Worm (Caenorhabditis elegans): ENCODE data around the gene mob-3.

mob-3 gene

ce11 chrIV:7390126-7390766, 1.5 kb upstream of the mob-3 start (continued):
- TF ChIP-seq unc-86 (tag; optimal IDR thresholded peaks at IDR 0.05) (peak; percentile 47), skn-1 (tag; optimal IDR thresholded peaks at IDR 0.05) (peak; percentile 7), C34B4.2 (tag; optimal IDR thresholded peaks at IDR 0.05) (no peak), lin-39 (tag; optimal IDR thresholded peaks at IDR 0.05) (no peak), ceh-90 (tag; optimal IDR thresholded peaks at IDR 0.05) (no peak), aly-2 (tag; optimal IDR thresholded peaks at IDR 0.05) (no peak), lin-35 (GFP tag; optimal IDR thresholded peaks at IDR 0.05) (no peak), egl-27 (tag; optimal IDR thresholded peaks at IDR 0.05) (no peak)

ce11 chrIV:7389719-7390118, 976 bp upstream of the mob-3 start:
- TF ChIP-seq efl-1 (optimal IDR thresholded peaks at IDR 0.05) (no peak), efl-1 (GFP tag; optimal IDR thresholded peaks at IDR 0.05 in 1 of 2) (no peak)

DNA sequence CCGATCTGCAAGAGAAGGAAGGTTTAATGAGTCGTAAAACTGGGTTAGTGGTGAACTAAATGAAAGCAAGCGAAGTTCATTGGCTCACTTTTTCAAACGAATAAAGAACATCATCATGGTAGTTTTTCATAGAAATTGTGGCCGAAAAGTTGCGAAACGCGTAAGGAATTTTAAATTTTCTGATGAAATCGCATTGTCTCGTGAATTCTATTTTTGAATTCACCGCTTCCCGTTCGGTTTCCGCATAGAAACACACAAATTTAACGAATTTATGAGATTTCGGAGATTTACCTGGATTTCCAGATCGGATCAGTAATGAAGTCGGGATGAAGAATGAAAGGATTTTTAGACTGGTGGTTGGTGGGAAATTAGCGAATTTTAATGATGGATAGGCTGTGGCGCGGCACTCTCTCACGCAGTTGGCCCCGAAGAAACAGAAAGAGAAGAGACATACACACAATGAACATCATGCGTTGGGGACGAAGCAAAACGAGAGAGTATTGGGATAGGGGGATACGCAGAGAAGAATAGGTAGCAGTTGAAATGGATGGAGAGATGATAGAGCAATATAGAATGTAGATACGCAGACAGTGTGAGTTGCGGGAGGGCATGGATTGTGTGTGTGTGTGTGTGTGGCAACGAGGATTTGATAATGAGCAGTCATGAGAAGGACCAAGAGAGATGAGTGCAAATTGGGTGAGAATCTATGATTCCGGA, 1.8 kb downstream of the mob-3 start:
- TF ChIP-seq efl-3 (GFP tag; optimal IDR thresholded peaks at IDR 0.05), result no peak
- TF ChIP-seq fkh-8 (tag; optimal IDR thresholded peaks at IDR 0.05), result peak; percentile 45
- TF ChIP-seq pax-3 (tag; optimal IDR thresholded peaks at IDR 0.05), result no peak
- TF ChIP-seq swsn-7 (tag; optimal IDR thresholded peaks at IDR 0.05), result peak; percentile 68
- TF ChIP-seq mdl-1 (tag; optimal IDR thresholded peaks at IDR 0.05), result peak in 1 of 2 experiments; percentile 17
- TF ChIP-seq hlh-17 (GFP tag; optimal IDR thresholded peaks at IDR 0.05; ENCODE audit: borderline replicate concordance), result no peak
- no peak for TF ChIP-seq hpl-2 (GFP tag; optimal IDR thresholded peaks at IDR 0.05)
- peak; percentile 89 for TF ChIP-seq unc-86 (tag; optimal IDR thresholded peaks at IDR 0.05)
- no peak for TF ChIP-seq hlh-4 (tag; optimal IDR thresholded peaks at IDR 0.05)
- TF ChIP-seq grh-1 (GFP tag; IDR thresholded peaks at IDR 0.05), result no peak
- no peak for TF ChIP-seq nhr-12 (tag; optimal IDR thresholded peaks at IDR 0.05)
- no peak for TF ChIP-seq ceh-63 (GFP tag; optimal IDR thresholded peaks at IDR 0.05)
- TF ChIP-seq fkh-10 (GFP tag; optimal IDR thresholded peaks at IDR 0.05), result no peak
- TF ChIP-seq blmp-1 (tag; optimal IDR thresholded peaks at IDR 0.05), result peak; percentile 66
- peak; percentile 8 for TF ChIP-seq jun-1 (tag; optimal IDR thresholded peaks at IDR 0.05)
- no peak for TF ChIP-seq egl-27 (tag; optimal IDR thresholded peaks at IDR 0.05)
- TF ChIP-seq mef-2 (tag; optimal IDR thresholded peaks at IDR 0.05), result no peak
- TF ChIP-seq pag-3 (tag; optimal IDR thresholded peaks at IDR 0.05; ENCODE audit: borderline replicate concordance, insufficient read depth), result no peak
- no peak for TF ChIP-seq nhr-84 (tag; optimal IDR thresholded peaks at IDR 0.05)
- TF ChIP-seq nhr-47 (tag; optimal IDR thresholded peaks at IDR 0.05), result peak; percentile 64
- TF ChIP-seq nhr-28 (tag; optimal IDR thresholded peaks at IDR 0.05), result no peak
- peak; percentile 37 for TF ChIP-seq nhr-76 (tag; optimal IDR thresholded peaks at IDR 0.05)
- TF ChIP-seq lin-13 (GFP tag; optimal IDR thresholded peaks at IDR 0.05), result peak; percentile 37
- no peak for TF ChIP-seq sup-37 (GFP tag; optimal IDR thresholded peaks at IDR 0.05)
- TF ChIP-seq lir-3 (tag; optimal IDR thresholded peaks at IDR 0.05; ENCODE audit: poor library complexity), result no peak
- peak; percentile 59 for TF ChIP-seq ceh-8 (GFP tag; optimal IDR thresholded peaks at IDR 0.05)
- TF ChIP-seq fos-1 (tag; optimal IDR thresholded peaks at IDR 0.05), result peak; percentile 20
- TF ChIP-seq snpc-4 (tag; optimal IDR thresholded peaks at IDR 0.05), result peak; percentile 38
- TF ChIP-seq unc-98 (GFP tag; IDR thresholded peaks at IDR 0.05), result no peak
- peak; percentile 76 for TF ChIP-seq dsc-1 (tag; optimal IDR thresholded peaks at IDR 0.05)
- TF ChIP-seq rnt-1 (tag; optimal IDR thresholded peaks at IDR 0.05), result peak; percentile 82
- peak; percentile 39 for TF ChIP-seq isw-1 (GFP tag; IDR thresholded peaks at IDR 0.05)
- peak; percentile 68 for TF ChIP-seq tbx-2 (tag; optimal IDR thresholded peaks at IDR 0.05)
- no peak for TF ChIP-seq aha-1 (tag; optimal IDR thresholded peaks at IDR 0.05)
- peak; percentile 75 for TF ChIP-seq nhr-85 (tag)
- no peak for TF ChIP-seq ceh-90 (tag; optimal IDR thresholded peaks at IDR 0.05)
- TF ChIP-seq ceh-82 (tag; optimal IDR thresholded peaks at IDR 0.05), result peak; percentile 6 to 57 (median 8)
- TF ChIP-seq ztf-4 (tag; optimal IDR thresholded peaks at IDR 0.05), result peak; percentile 24
- TF ChIP-seq nhr-20 (tag; optimal IDR thresholded peaks at IDR 0.05), result peak; percentile 76
- TF ChIP-seq nhr-19 (GFP tag; conservative IDR thresholded peaks at IDR 0.05), result peak; percentile 58
- no peak for TF ChIP-seq skn-1 (tag; optimal IDR thresholded peaks at IDR 0.05)
- TF ChIP-seq lin-35 (GFP tag; optimal IDR thresholded peaks at IDR 0.05), result peak in 1 of 2 experiments; percentile 41
